Worm (Caenorhabditis elegans): Measurements from ENCODE around the gene C25E10.4.

Gene C25E10.4

DNA sequence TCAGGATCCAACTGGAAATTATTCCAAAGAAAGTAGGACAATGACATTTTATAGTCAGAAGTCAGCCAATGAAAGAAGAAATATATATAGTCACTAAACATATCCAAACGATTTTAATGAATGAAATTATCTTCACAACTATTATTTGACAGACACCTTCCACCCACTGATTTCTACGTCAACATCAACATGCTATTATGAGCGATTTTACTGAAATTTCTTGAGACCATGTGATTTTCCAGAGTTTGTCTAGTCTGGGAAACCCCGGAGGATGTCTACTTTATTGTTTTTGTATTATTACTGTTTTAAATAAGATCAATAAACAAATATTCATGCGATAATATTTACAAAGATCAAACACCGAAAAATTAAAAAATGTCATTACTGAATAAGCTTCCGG lies 17.8 kb upstream of the C25E10.4 start, which contains the start of gene srt-18:
TSS of gene srt-18 (minus strand) at position 101 of the 400 bp plus-strand sequence.
- TF ChIP-seq F13C5.2 (tag; optimal IDR thresholded peaks at IDR 0.05) (no peak), tbx-37 (GFP tag; conservative IDR thresholded peaks at IDR 0.05) (no peak), tra-4 (tag; optimal IDR thresholded peaks at IDR 0.05) (no peak), ama-1 (optimal IDR thresholded peaks at IDR 0.05) (no peak), ets-7 (tag; optimal IDR thresholded peaks at IDR 0.05) (no peak), ceh-13 (GFP tag; optimal IDR thresholded peaks at IDR 0.05) (no peak)

DNA sequence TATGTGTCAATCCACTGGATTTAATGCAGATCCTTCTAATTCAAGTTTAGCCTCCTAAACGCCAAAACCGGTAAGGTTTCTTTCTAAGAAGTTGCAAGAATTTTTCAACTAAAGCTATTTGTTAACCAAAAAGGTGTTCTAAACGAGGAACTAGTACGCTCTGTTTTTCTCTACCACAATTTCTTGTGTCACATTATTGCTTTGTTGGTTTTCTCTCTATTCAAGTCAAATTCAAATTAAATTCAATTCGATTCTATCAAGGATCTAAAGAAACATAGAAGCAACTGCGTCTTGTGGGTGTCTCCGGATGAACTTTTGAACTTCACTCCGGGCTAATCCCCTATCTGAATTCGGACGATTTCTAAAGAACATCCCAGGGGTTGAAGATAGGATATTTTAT lies 16.9 kb upstream of the C25E10.4 start, which contains the start of gene oac-40:
TSS of gene oac-40 (plus strand) at position 301 of the 400 bp plus-strand sequence.
- no peak for TF ChIP-seq pes-1 (GFP tag; IDR thresholded peaks at IDR 0.05)
- TF ChIP-seq hmbx-1 (tag; optimal IDR thresholded peaks at IDR 0.05): no peak
- TF ChIP-seq tra-4 (tag; optimal IDR thresholded peaks at IDR 0.05): no peak
- no peak for TF ChIP-seq B0310.2 (tag; optimal IDR thresholded peaks at IDR 0.05)
- no peak for TF ChIP-seq hmg-4 (GFP tag; optimal IDR thresholded peaks at IDR 0.05)
- TF ChIP-seq tbx-11 (GFP tag; IDR thresholded peaks at IDR 0.05): no peak
- no peak for TF ChIP-seq F13C5.2 (tag; optimal IDR thresholded peaks at IDR 0.05)
- TF ChIP-seq ceh-13 (GFP tag; optimal IDR thresholded peaks at IDR 0.05): no peak
- TF ChIP-seq ets-7 (tag; optimal IDR thresholded peaks at IDR 0.05): no peak
- TF ChIP-seq scrt-1 (GFP tag; IDR thresholded peaks at IDR 0.05): no peak
- no peak for TF ChIP-seq flt-1 (GFP tag; IDR thresholded peaks at IDR 0.05)
- no peak for TF ChIP-seq tbx-37 (GFP tag; conservative IDR thresholded peaks at IDR 0.05)
- no peak for TF ChIP-seq hnd-1 (tag; optimal IDR thresholded peaks at IDR 0.05)
- TF ChIP-seq ceh-36 (tag; optimal IDR thresholded peaks at IDR 0.05): no peak
- TF ChIP-seq sea-1 (GFP tag; conservative IDR thresholded peaks at IDR 0.05): no peak
- TF ChIP-seq aly-1 (tag; optimal IDR thresholded peaks at IDR 0.05): no peak

DNA sequence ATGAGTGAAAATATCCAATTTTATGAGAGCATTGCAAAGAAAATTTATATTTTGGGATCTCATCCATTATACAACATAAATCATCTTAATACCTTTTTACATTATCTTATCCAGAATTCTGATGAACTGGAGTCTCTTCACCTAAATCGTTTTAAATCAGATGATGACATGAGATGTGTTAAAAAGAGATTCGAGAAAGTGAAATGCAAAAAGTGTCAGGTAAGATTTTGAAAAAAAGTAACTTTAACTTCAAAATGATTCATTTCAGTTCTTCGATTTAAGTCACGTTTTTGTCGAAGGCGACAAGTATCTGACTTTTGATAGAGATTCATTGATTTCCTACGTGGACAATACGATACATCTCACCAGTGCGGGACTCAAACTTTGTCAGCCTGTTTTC lies 14.5 kb upstream of the C25E10.4 start:
- TF ChIP-seq hmg-4 (GFP tag; optimal IDR thresholded peaks at IDR 0.05): no peak
- no peak for TF ChIP-seq ets-7 (tag; optimal IDR thresholded peaks at IDR 0.05)
- no peak for TF ChIP-seq ama-1 (optimal IDR thresholded peaks at IDR 0.05)

DNA sequence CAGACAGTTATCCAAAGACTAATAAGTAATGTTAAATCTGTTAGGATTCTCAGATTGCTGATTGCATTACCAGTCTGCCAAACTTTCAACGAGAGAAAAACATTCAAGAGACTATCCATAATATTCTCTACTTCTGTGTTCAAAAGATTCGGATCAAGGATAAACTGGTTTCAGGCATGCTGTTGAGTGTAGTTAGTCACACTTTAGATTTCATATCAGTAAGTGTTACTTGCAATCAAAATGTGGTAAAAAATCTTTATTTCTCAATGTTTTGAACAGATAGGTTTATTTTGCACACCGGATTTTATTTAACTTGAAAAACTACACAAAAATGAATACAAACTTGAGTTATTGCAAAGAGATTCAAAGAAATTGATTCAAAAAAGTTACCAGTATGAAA lies 11.3 kb upstream of the C25E10.4 start, which contains the start of gene oac-41:
TSS of gene oac-41 (minus strand) at position 101 of the 400 bp plus-strand sequence.
- TF ChIP-seq tra-4 (tag; optimal IDR thresholded peaks at IDR 0.05) (no peak), sea-1 (GFP tag; conservative IDR thresholded peaks at IDR 0.05) (no peak), hnd-1 (tag; optimal IDR thresholded peaks at IDR 0.05) (no peak), tbx-11 (GFP tag; IDR thresholded peaks at IDR 0.05) (no peak), scrt-1 (GFP tag; IDR thresholded peaks at IDR 0.05) (no peak), hmbx-1 (tag; optimal IDR thresholded peaks at IDR 0.05) (no peak), hmg-4 (GFP tag; optimal IDR thresholded peaks at IDR 0.05) (no peak), aly-1 (tag; optimal IDR thresholded peaks at IDR 0.05) (no peak), ceh-36 (tag; optimal IDR thresholded peaks at IDR 0.05) (no peak), ceh-13 (GFP tag; optimal IDR thresholded peaks at IDR 0.05) (no peak), pes-1 (GFP tag; IDR thresholded peaks at IDR 0.05) (no peak)

DNA sequence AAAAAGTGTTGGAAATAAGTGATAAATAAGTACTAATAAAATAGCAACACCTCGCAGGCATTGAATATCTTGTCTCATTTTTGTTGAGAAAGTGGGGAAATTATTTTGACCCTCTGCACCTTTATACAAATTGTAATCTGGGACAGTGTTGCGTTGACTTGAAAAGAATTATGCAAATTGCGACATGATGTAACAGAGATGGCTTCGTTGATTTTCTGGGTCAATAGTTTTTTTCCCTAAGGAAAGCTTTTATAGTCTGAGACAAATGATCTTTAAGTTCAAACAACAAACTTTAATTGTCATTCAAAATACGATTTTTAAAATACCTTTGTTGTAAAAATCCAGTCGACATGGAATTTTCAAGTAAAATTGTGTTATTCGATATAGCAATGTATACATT lies 8.7 kb upstream of the C25E10.4 start, which contains the start of gene bus-1:
TSS of gene bus-1 (minus strand) at position 101 of the 400 bp plus-strand sequence.
- TF ChIP-seq B0310.2 (tag; optimal IDR thresholded peaks at IDR 0.05): no peak
- TF ChIP-seq aly-1 (tag; optimal IDR thresholded peaks at IDR 0.05): no peak
- TF ChIP-seq ceh-13 (GFP tag; optimal IDR thresholded peaks at IDR 0.05): no peak
- TF ChIP-seq tra-4 (tag; optimal IDR thresholded peaks at IDR 0.05): no peak
- no peak for TF ChIP-seq ets-7 (tag; optimal IDR thresholded peaks at IDR 0.05)
- TF ChIP-seq tbx-37 (GFP tag; conservative IDR thresholded peaks at IDR 0.05): no peak
- TF ChIP-seq scrt-1 (GFP tag; IDR thresholded peaks at IDR 0.05): no peak
- TF ChIP-seq hmbx-1 (tag; optimal IDR thresholded peaks at IDR 0.05): no peak
- TF ChIP-seq hmg-4 (GFP tag; optimal IDR thresholded peaks at IDR 0.05): no peak
- TF ChIP-seq ceh-36 (tag; optimal IDR thresholded peaks at IDR 0.05): no peak
- no peak for TF ChIP-seq tbx-11 (GFP tag; IDR thresholded peaks at IDR 0.05)

DNA sequence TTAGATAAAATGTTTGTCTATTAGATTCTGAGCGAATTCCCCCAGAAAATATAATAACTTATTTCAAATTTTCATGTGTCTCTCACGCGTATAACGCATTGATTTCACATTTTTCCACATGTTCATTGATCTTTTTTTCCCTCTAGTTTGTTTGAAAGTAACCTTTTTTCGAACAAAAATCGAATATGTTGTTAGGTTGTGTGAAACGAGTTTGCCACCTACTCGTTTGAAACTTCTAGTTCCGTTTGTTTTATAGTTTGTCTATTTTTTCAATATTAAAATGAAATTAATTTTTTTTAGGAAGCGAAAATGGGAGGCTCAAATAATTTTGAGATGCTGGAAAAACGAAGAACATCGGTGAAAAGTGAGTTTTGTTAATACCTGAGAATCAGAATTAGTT lies 3.1 kb upstream of the C25E10.4 start, which contains the start of gene C25E10.5:
TSS of gene C25E10.5 (plus strand) at position 301 of the 400 bp plus-strand sequence.
- no peak for TF ChIP-seq tbx-11 (GFP tag; IDR thresholded peaks at IDR 0.05)
- TF ChIP-seq hnd-1 (tag; optimal IDR thresholded peaks at IDR 0.05): no peak
- TF ChIP-seq aly-1 (tag; optimal IDR thresholded peaks at IDR 0.05): no peak
- no peak for TF ChIP-seq ceh-13 (GFP tag; optimal IDR thresholded peaks at IDR 0.05)
- TF ChIP-seq sea-1 (GFP tag; conservative IDR thresholded peaks at IDR 0.05): no peak
- TF ChIP-seq flt-1 (GFP tag; IDR thresholded peaks at IDR 0.05): no peak
- TF ChIP-seq pes-1 (GFP tag; IDR thresholded peaks at IDR 0.05): no peak
- TF ChIP-seq ets-7 (tag; optimal IDR thresholded peaks at IDR 0.05): no peak
- TF ChIP-seq B0310.2 (tag; optimal IDR thresholded peaks at IDR 0.05): no peak
- no peak for TF ChIP-seq ama-1 (optimal IDR thresholded peaks at IDR 0.05)
- TF ChIP-seq hmbx-1 (tag; optimal IDR thresholded peaks at IDR 0.05): no peak

DNA sequence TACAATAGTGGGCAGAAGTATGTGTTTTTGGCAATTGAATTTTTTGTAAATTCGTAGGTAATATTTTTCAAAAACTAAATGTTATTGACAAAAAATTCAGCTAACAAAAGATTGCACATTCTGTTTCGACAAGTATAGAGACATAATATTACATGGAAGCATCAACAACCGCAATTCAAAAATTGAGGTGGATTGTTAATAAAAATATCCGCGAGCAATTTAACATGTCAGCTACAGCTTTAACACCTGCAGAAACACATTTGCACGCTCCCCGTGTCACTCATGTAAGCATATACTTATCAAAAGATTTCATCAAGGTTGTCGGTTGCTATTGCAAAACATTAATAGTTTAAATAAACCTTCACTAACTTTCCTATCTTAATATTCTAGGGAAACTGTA lies 2.3 kb downstream of the C25E10.4 start, which contains the start of gene srsx-34:
TSS of gene srsx-34 (plus strand) at position 301 of the 400 bp plus-strand sequence.
- TF ChIP-seq aly-1 (tag; optimal IDR thresholded peaks at IDR 0.05) (no peak), hmg-4 (GFP tag; optimal IDR thresholded peaks at IDR 0.05) (no peak), scrt-1 (GFP tag; IDR thresholded peaks at IDR 0.05) (no peak), tbx-11 (GFP tag; IDR thresholded peaks at IDR 0.05) (no peak), ets-7 (tag; optimal IDR thresholded peaks at IDR 0.05) (no peak), hnd-1 (tag; optimal IDR thresholded peaks at IDR 0.05) (no peak)

DNA sequence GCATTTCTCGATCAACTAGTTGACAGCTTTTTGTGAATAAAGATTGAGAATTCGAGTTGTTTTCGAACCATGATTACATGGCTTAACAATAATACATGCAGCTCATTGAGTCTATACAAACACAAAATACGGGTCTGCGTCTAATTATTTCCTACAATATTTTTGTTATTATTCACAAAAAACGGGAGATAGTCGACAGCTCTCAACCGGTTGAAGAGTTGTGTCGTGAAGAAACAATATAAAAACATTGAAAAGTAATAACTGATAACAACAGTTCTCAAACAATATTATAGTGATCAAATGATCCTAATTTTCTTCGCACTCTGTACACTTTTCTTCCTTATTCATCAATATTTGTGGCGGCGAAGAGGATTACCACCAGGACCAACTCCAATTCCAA lies 7.7 kb downstream of the C25E10.4 start, which contains the start of gene cyp-33B1:
TSS of gene cyp-33B1 (plus strand) at position 301 of the 400 bp plus-strand sequence.
- no peak for TF ChIP-seq tbx-11 (GFP tag; IDR thresholded peaks at IDR 0.05)
- TF ChIP-seq pes-1 (GFP tag; IDR thresholded peaks at IDR 0.05): no peak
- no peak for TF ChIP-seq hmg-4 (GFP tag; optimal IDR thresholded peaks at IDR 0.05)
- TF ChIP-seq ets-7 (tag; optimal IDR thresholded peaks at IDR 0.05): no peak
- no peak for TF ChIP-seq flt-1 (GFP tag; IDR thresholded peaks at IDR 0.05)
- TF ChIP-seq F13C5.2 (tag; optimal IDR thresholded peaks at IDR 0.05): no peak
